Fruit fly (Drosophila melanogaster) whole organism, embryonic: ENCODE results near the gene hmw.

ENCODE experiments used
- CG11093 ChIP-seq: fragments of 200-800 bp; sonication (Bioruptor generic); IDR thresholded peaks from 3 replicates; pipeline ENCODE4 v1.3.6; 2022; ENCODE audit warnings: missing biosample characterization, missing genetic modification characterization
- CG12155 ChIP-seq: fragments of 200-800 bp; sonication (Bioruptor generic); optimal IDR thresholded peaks from 3 replicates; lab custom pipeline; 2016; ENCODE audit warnings: missing biosample characterization, missing genetic modification characterization
- CG12769 ChIP-seq: fragments of 200-800 bp; sonication (Bioruptor generic); optimal IDR thresholded peaks from 2 replicates; lab custom pipeline; 2019; ENCODE audit warnings: missing biosample characterization, mild to moderate bottlenecking, missing genetic modification characterization, moderate library complexity
- CG12942 ChIP-seq: fragments of 200-800 bp; sonication (Bioruptor generic); optimal IDR thresholded peaks from 3 replicates; lab custom pipeline; 2016; ENCODE audit warnings: missing biosample characterization, missing genetic modification characterization
- CG13624 ChIP-seq: fragments of 200-800 bp; sonication (Bioruptor generic); optimal IDR thresholded peaks from 2 replicates; lab custom pipeline; 2016; ENCODE audit warnings: missing biosample characterization, missing genetic modification characterization
- CG13775 ChIP-seq: fragments of 200-800 bp; sonication (Bioruptor generic); optimal IDR thresholded peaks from 3 replicates; lab custom pipeline; 2017; ENCODE audit warnings: missing biosample characterization, mild to moderate bottlenecking, missing genetic modification characterization
- CG15601 ChIP-seq: fragments of 200-800 bp; sonication (Bioruptor generic); optimal IDR thresholded peaks from 3 replicates; lab custom pipeline; 2019; ENCODE audit warnings: missing biosample characterization, mild to moderate bottlenecking, missing genetic modification characterization, moderate library complexity
- CG16863 ChIP-seq: fragments of 200-800 bp; sonication (Bioruptor generic); optimal IDR thresholded peaks from 3 replicates; lab custom pipeline; 2016; ENCODE audit warnings: missing biosample characterization, missing genetic modification characterization
- CG31365 ChIP-seq: fragments of 200-800 bp; sonication (Bioruptor generic); optimal IDR thresholded peaks from 2 replicates; lab custom pipeline; 2018; ENCODE audit warnings: missing biosample characterization, mild to moderate bottlenecking, missing genetic modification characterization
- CG3995 ChIP-seq: fragments of 200-800 bp; sonication (Bioruptor generic); optimal IDR thresholded peaks from 3 replicates; lab custom pipeline; 2016; ENCODE audit warnings: missing biosample characterization, missing genetic modification characterization
- CG42726 ChIP-seq: fragments of 200-800 bp; sonication (Bioruptor generic); IDR thresholded peaks from 2 replicates; pipeline ENCODE4 v1.3.6; 2022; ENCODE audit warnings: missing biosample characterization, missing genetic modification characterization; ENCODE audit not compliant: partially characterized antibody
- CG5245 ChIP-seq: fragments of 200-800 bp; sonication (Bioruptor generic); optimal IDR thresholded peaks from 3 replicates; lab custom pipeline; 2016; ENCODE audit warnings: missing biosample characterization, missing genetic modification characterization
- CG6689 ChIP-seq: fragments of 200-800 bp; sonication (Bioruptor generic); IDR thresholded peaks from 2 replicates; pipeline ENCODE4 v1.3.6; 2022; ENCODE audit warnings: missing biosample characterization, missing genetic modification characterization
- CG7271 ChIP-seq: fragments of 200-800 bp; sonication (Bioruptor generic); optimal IDR thresholded peaks from 2 replicates; lab custom pipeline; 2018; ENCODE audit warnings: missing biosample characterization, mild to moderate bottlenecking, missing genetic modification characterization, moderate library complexity
- CG7786 ChIP-seq: fragments of 200-800 bp; sonication (Bioruptor generic); optimal IDR thresholded peaks from 2 replicates; lab custom pipeline; 2016; ENCODE audit warnings: missing biosample characterization, missing genetic modification characterization
- CG7963 ChIP-seq: fragments of 200-800 bp; sonication (Bioruptor generic); IDR thresholded peaks from 3 replicates; pipeline ENCODE4 v1.3.6; 2022; ENCODE audit warnings: missing biosample characterization, missing genetic modification characterization; ENCODE audit not compliant: partially characterized antibody
- CG8924 ChIP-seq: fragments of 200-800 bp; optimal IDR thresholded peaks from 3 replicates; lab custom pipeline; 2019; ENCODE audit warnings: missing biosample characterization, mild to moderate bottlenecking, missing genetic modification characterization, moderate library complexity
- CrebB ChIP-seq: fragments of 200-800 bp; sonication (Bioruptor generic); optimal IDR thresholded peaks from 3 replicates; lab custom pipeline; 2018; ENCODE audit warnings: missing biosample characterization, mild to moderate bottlenecking, missing genetic modification characterization
- D19A ChIP-seq: fragments of 200-800 bp; optimal IDR thresholded peaks from 3 replicates; lab custom pipeline; 2019; ENCODE audit warnings: missing biosample characterization, mild to moderate bottlenecking, missing genetic modification characterization, moderate library complexity
- Dp ChIP-seq: fragments of 200-800 bp; sonication (Bioruptor generic); optimal IDR thresholded peaks from 2 replicates; lab custom pipeline; 2018; ENCODE audit warnings: missing biosample characterization, mild to moderate bottlenecking, missing genetic modification characterization, moderate library complexity
- Drgx ChIP-seq: fragments of 200-800 bp; sonication (Bioruptor generic); IDR thresholded peaks from 2 replicates; pipeline ENCODE4 v1.3.6; 2022; ENCODE audit warnings: missing biosample characterization, missing genetic modification characterization
- E2f2 ChIP-seq: fragments of 200-800 bp; sonication (Bioruptor generic); IDR thresholded peaks from 2 replicates; pipeline ENCODE4 v1.3.6; 2022; ENCODE audit warnings: missing biosample characterization, missing genetic modification characterization
- MBD-R2 ChIP-seq: fragments of 200-800 bp; sonication (Bioruptor generic); IDR thresholded peaks from 2 replicates; pipeline ENCODE4 v1.3.6; 2022; ENCODE audit warnings: missing biosample characterization, missing genetic modification characterization
- Med ChIP-seq: fragments of 200-800 bp; sonication (Bioruptor generic); peaks from one replicate; lab custom pipeline; 2016; ENCODE audit warnings: missing biosample characterization, missing genetic modification characterization, mild to moderate bottlenecking, inconsistent platforms, moderate library complexity
- NC2β ChIP-seq: fragments of 200-800 bp; sonication (Bioruptor generic); optimal IDR thresholded peaks from 2 replicates; lab custom pipeline; 2016; ENCODE audit warnings: missing biosample characterization, missing genetic modification characterization
- Oaz ChIP-seq: fragments of 200-800 bp; sonication (Bioruptor generic); IDR thresholded peaks from 2 replicates; pipeline ENCODE4 v1.3.6; 2022; ENCODE audit warnings: missing biosample characterization, missing genetic modification characterization
- Pdp1 ChIP-seq, 2 experiments: fragments of 200-800 bp; sonication (Bioruptor generic); optimal IDR thresholded peaks; 3 replicates each; lab custom pipeline; 2016; ENCODE audit warnings: missing biosample characterization in 2 of 2, missing genetic modification characterization in 2 of 2, mild to moderate bottlenecking in 1 of 2, moderate library complexity in 1 of 2
- abd-A ChIP-seq: fragments of 200-800 bp; sonication (Bioruptor generic); optimal IDR thresholded peaks from 3 replicates; lab custom pipeline; 2019; ENCODE audit warnings: missing biosample characterization, mild to moderate bottlenecking, missing genetic modification characterization, moderate library complexity
- ase ChIP-seq: fragments of 200-800 bp; sonication (Bioruptor generic); IDR thresholded peaks from 3 replicates; pipeline ENCODE4 v1.3.6; 2022; ENCODE audit warnings: missing biosample characterization, missing genetic modification characterization
- dm ChIP-seq: fragments of 200-800 bp; sonication (Bioruptor generic); optimal IDR thresholded peaks from 3 replicates; lab custom pipeline; 2016; ENCODE audit warnings: missing biosample characterization, missing genetic modification characterization
- gce ChIP-seq: fragments of 200-800 bp; sonication (Bioruptor generic); IDR thresholded peaks from 3 replicates; pipeline ENCODE4 v1.3.6; 2022; ENCODE audit warnings: missing biosample characterization, missing genetic modification characterization
- grn ChIP-seq: fragments of 200-800 bp; sonication (Bioruptor generic); optimal IDR thresholded peaks from 3 replicates; lab custom pipeline; 2017; ENCODE audit warnings: missing biosample characterization, missing genetic modification characterization
- ind ChIP-seq: fragments of 200-800 bp; sonication (Bioruptor generic); optimal IDR thresholded peaks from 3 replicates; lab custom pipeline; 2016; ENCODE audit warnings: missing biosample characterization, missing genetic modification characterization
- kah ChIP-seq: fragments of 200-800 bp; sonication (Bioruptor generic); optimal IDR thresholded peaks from 2 replicates; lab custom pipeline; 2018; ENCODE audit warnings: missing biosample characterization, mild to moderate bottlenecking, missing genetic modification characterization
- lola ChIP-seq, 3 experiments: fragments of >200 bp in 2 of 3; fragments of 200-800 bp in 1 of 3; sonication (Bioruptor generic) in 1 of 3; optimal IDR thresholded peaks; 2 replicates each; lab custom pipeline; 2017 to 2019; ENCODE audit warnings: missing biosample characterization in 3 of 3, missing genetic modification characterization in 3 of 3, mild to moderate bottlenecking in 1 of 3, moderate library complexity in 1 of 3
- nom ChIP-seq: fragments of 200-800 bp; sonication (Bioruptor generic); optimal IDR thresholded peaks from 2 replicates; lab custom pipeline; 2017; ENCODE audit warnings: missing biosample characterization, missing genetic modification characterization, mild to moderate bottlenecking, moderate library complexity, missing genetic modification reagents
- sd ChIP-seq: fragments of 200-800 bp; sonication (Bioruptor generic); optimal IDR thresholded peaks from 3 replicates; lab custom pipeline; 2018; ENCODE audit warnings: missing biosample characterization, mild to moderate bottlenecking, missing genetic modification characterization, moderate library complexity
- slbo ChIP-seq: fragments of 200-800 bp; sonication (Bioruptor generic); IDR thresholded peaks from 2 replicates; pipeline ENCODE4 v1.3.6; 2022; ENCODE audit warnings: missing biosample characterization, missing genetic modification characterization
- so ChIP-seq: fragments of 200-800 bp; sonication (Bioruptor generic); IDR thresholded peaks from 3 replicates; pipeline ENCODE4 v1.3.6; 2022; ENCODE audit warnings: missing biosample characterization, missing genetic modification characterization
- tio ChIP-seq: fragments of 200-800 bp; sonication (Bioruptor generic); optimal IDR thresholded peaks from 2 replicates; lab custom pipeline; 2017; ENCODE audit warnings: missing biosample characterization, missing genetic modification characterization, inconsistent platforms
- twi ChIP-seq: fragments of 200-800 bp; optimal IDR thresholded peaks from 2 replicates; lab custom pipeline; 2019; ENCODE audit warnings: missing biosample characterization, mild to moderate bottlenecking, missing genetic modification characterization, moderate library complexity
- yki ChIP-seq: fragments of >200 bp; optimal IDR thresholded peaks from 3 replicates; lab custom pipeline; 2018

hmw gene

dm6 chr3R:18404713-18405112 is 42.9 kb downstream of the hmw start, which contains the start of gene CG7685 (continued):
- peak; percentile 58 for TF ChIP-seq CG16863
- TF ChIP-seq dm (GFP tag; lab: Kevin White, UChicago): peak; percentile 36
- peak; percentile 53 for TF ChIP-seq CG13775
- TF ChIP-seq CG5245 (GFP tag; lab: Kevin White, UChicago): peak; percentile 34
- TF ChIP-seq Oaz: no peak
- peak; percentile 97 for TF ChIP-seq Med (GFP tag; lab: Kevin White, UChicago)
- peak; percentile 59 for TF ChIP-seq CG13624
- peak; percentile 30 for TF ChIP-seq twi
- no peak for TF ChIP-seq CG7963 (GFP tag; lab: Robert Waterston, UW)
- TF ChIP-seq sd (tag; lab: Kevin White, UChicago): peak; percentile 49
- peak; percentile 58 for TF ChIP-seq D19A (tag; lab: Kevin White, UChicago)
- peak; percentile 65 for TF ChIP-seq CG12155
- TF ChIP-seq nom: peak; percentile 69
- TF ChIP-seq MBD-R2 (GFP tag; lab: Robert Waterston, UW): peak; percentile 92
- no peak for TF ChIP-seq so (GFP tag; lab: Robert Waterston, UW)
- no peak for TF ChIP-seq CG7271
- TF ChIP-seq CG11093: no peak
- TF ChIP-seq CG8924: peak; percentile 75
- TF ChIP-seq grn: no peak
- TF ChIP-seq tio (GFP tag; lab: Kevin White, UChicago): no peak
- peak; percentile 49; the same call in 1 of the 2 replicates for TF ChIP-seq CG6689 (GFP tag; lab: Robert Waterston, UW)
- TF ChIP-seq ind: peak; percentile 52
- no peak for TF ChIP-seq yki (lab: Kevin White, UChicago)
- no peak; the same call in 2 of the 3 replicates for TF ChIP-seq gce (GFP tag; lab: Robert Waterston, UW)
- TF ChIP-seq CG42726: no peak
- peak; percentile 42 for TF ChIP-seq CG3995 (GFP tag; lab: Kevin White, UChicago)
- peak in 1 of 3 experiments; percentile 18 for TF ChIP-seq lola (GFP tag; optimal IDR thresholded peaks at IDR 0.05; lab: Kevin White, UChicago)
- no peak for TF ChIP-seq Drgx (GFP tag; lab: Robert Waterston, UW)
- TF ChIP-seq CG15601 (tag; lab: Kevin White, UChicago): peak; percentile 45
- peak; percentile 53 for TF ChIP-seq CG7786 (GFP tag; lab: Kevin White, UChicago)
- peak; percentile 34 for TF ChIP-seq CrebB (tag; lab: Kevin White, UChicago)
- peak; percentile 14 for TF ChIP-seq CG31365 (tag; lab: Kevin White, UChicago)
- peak; percentile 78 for TF ChIP-seq slbo (GFP tag; lab: Robert Waterston, UW)
- TF ChIP-seq abd-A (tag; lab: Kevin White, UChicago): no peak
- TF ChIP-seq NC2β (GFP tag; lab: Kevin White, UChicago): peak; percentile 60

dm6 chr3R:18411205-18411749 is 49.5 kb downstream of the hmw start, which contains the start of gene CG10864:
CG10864 (minus strand) TSS chr3R:18411631.
- TF ChIP-seq ase (0 out of 3 replicates have a peak, but pooled peaks have one; percentile 29), CG12769 (tag; lab: Kevin White, UChicago) (peak; percentile 62), kah (GFP tag; lab: Kevin White, UChicago) (peak; percentile 13), CG12942 (GFP tag; lab: Kevin White, UChicago) (no peak), Drgx (GFP tag; lab: Robert Waterston, UW) (no peak), E2f2 (GFP tag; lab: Robert Waterston, UW) (peak; percentile 43; the same call in 1 of the 2 replicates), Med (GFP tag; lab: Kevin White, UChicago) (peak; percentile 61), Pdp1 (GFP tag; optimal IDR thresholded peaks at IDR 0.05; lab: Kevin White, UChicago) (peak in 1 of 2 experiments; percentile 92), Dp (GFP tag; lab: Kevin White, UChicago) (peak; percentile 8), CG7963 (GFP tag; lab: Robert Waterston, UW) (0 out of 3 replicates have a peak, but pooled peaks have one; percentile 7)
- TF ChIP-seq, all 482 proteins: peak for 8
